Worm (Caenorhabditis elegans): ENCODE data around the gene sip-1.

sip-1 gene

DNA sequence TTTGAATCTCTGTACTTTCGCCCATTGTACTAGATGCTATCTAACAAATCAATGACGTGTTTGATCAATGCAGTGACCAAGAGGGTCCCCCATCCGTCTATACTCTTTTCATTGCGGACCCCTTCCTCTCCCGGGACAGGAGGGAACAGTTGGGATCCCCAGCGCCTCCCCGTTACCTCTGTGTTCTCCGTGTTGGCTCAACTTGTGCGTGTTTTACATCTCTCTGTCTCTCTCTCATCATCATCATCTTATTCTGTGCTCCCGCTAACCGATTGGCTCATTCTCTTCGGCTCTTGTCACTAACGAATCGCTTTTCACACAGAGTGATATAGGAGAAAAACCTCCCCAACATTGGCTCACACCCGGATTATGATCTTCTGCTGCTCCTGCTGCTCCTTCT is 13.9 kb upstream of the sip-1 start, which contains the start of gene unc-49:
unc-49 (plus strand) TSS at position 240 of the 400 bp plus-strand sequence.
- TF ChIP-seq attf-5 (GFP tag; optimal IDR thresholded peaks at IDR 0.05) (no peak), egl-18 (GFP tag; IDR thresholded peaks at IDR 0.05) (no peak), ceh-40 (GFP tag; IDR thresholded peaks at IDR 0.05) (no peak), B0261.1 (tag; optimal IDR thresholded peaks at IDR 0.05) (no peak), egl-44 (GFP tag; IDR thresholded peaks at IDR 0.05) (no peak), egrh-3 (GFP tag; IDR thresholded peaks at IDR 0.05) (0 out of 2 replicates have a peak, but pooled peaks have one; percentile 6), ztf-3 (GFP tag; optimal IDR thresholded peaks at IDR 0.05) (no peak)

DNA sequence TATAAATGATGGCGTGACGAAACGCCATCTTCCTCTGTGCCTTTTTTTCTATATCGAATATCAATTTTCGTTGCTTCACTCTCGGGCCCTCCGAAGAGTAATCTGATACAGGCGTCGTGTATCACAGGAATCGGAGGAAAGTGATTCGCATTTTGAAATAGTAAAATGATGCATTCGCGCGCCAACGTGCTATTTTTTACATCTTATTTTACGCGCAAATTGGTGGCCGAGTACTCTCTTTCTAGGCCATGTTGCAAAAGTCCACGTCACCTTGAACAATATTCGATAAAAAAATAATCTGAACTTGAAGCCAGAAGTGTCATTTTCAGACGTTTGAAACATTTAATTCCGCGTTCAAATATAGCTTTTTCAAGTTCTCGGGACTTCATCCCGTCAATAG is 13.0 kb upstream of the sip-1 start:
- TF ChIP-seq him-1 (tag; optimal IDR thresholded peaks at IDR 0.05) (no peak), xnd-1 (tag; optimal IDR thresholded peaks at IDR 0.05) (no peak), egrh-3 (GFP tag; IDR thresholded peaks at IDR 0.05) (no peak)

DNA sequence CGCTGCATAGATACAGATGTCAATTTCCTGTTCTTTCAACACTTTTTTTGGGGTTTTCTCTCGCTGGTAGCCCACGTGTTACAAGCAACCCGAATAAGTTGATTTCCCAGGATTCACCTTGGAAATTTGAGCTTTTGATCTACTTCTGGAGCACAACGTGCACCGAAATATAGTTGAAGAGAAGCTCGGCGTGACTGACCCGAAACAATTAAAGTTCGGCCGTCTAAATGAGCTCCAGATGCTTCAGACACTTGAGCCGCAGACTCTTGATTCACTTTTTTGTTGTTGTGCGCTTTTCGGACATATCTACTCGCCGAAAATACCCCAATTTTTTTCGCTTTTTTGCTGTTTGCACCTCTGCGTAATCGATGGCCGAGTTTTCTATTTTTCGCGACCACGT is 12.3 kb upstream of the sip-1 start:
- no peak for TF ChIP-seq C06A6.2 (GFP tag; conservative IDR thresholded peaks at IDR 0.05)
- no peak for TF ChIP-seq hmg-20 (GFP tag; IDR thresholded peaks at IDR 0.05)
- TF ChIP-seq nfyb-1 (GFP tag; IDR thresholded peaks at IDR 0.05), result 0 out of 2 replicates have a peak, but pooled peaks have one; percentile 51
- TF ChIP-seq attf-6 (GFP tag; IDR thresholded peaks at IDR 0.05), result no peak
- TF ChIP-seq egrh-3 (GFP tag; IDR thresholded peaks at IDR 0.05), result no peak

DNA sequence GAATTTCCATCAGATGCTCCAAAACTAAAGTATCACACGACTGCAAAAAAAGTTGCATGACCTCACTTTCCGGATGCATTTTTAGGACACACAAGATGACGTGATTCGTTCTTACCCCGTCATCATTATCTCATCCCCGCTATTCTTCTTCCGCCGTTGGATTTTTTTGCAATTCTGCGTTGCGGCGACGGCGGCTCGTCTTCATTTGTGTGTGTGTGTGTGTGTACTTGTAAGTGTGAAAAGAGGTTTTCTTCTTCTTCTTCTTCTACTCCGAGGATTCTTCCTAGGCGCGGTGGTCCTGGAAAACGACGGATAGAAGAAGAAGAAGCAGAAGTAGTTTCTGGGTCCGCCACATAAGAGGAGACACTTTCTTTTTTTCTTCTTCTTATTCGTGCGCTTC is 9.2 kb upstream of the sip-1 start:
- TF ChIP-seq F57A8.1 (GFP tag; optimal IDR thresholded peaks at IDR 0.05) (no peak), B0336.3 (GFP tag; IDR thresholded peaks at IDR 0.05) (no peak), hlh-12 (tag; optimal IDR thresholded peaks at IDR 0.05) (no peak), akir-1 (GFP tag; optimal IDR thresholded peaks at IDR 0.05) (no peak), zfh-2 (GFP tag; conservative IDR thresholded peaks at IDR 0.05) (no peak), F33H1.4 (GFP tag; IDR thresholded peaks at IDR 0.05) (no peak)

DNA sequence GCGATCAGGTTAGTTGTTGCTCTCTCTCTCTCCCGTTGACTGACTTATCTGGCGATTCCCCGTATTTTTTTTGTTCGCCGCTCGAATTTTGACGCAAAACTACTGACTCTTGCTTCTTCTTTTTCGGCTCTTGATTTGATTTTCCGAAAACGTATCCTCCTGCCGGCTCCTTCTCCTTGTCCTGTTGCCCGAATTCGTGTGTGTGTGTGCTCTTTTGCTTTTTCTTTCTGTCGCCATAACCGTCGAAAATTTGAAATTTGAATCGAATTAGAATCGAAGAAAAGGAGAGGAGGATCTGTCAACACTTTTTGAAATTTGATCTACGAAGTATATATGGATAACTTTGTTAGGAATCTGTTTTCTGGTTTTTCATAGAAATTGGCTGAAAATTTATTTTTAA is 6.0 kb upstream of the sip-1 start:
- no peak for TF ChIP-seq ceh-79 (tag; optimal IDR thresholded peaks at IDR 0.05)
- no peak for TF ChIP-seq let-607 (tag; optimal IDR thresholded peaks at IDR 0.05)
- no peak for TF ChIP-seq die-1 (tag; optimal IDR thresholded peaks at IDR 0.05)
- no peak for TF ChIP-seq somi-1 (GFP tag; optimal IDR thresholded peaks at IDR 0.05)
- no peak for TF ChIP-seq snpc-3.4 (tag; optimal IDR thresholded peaks at IDR 0.05)
- TF ChIP-seq ztf-22 (GFP tag; optimal IDR thresholded peaks at IDR 0.05), result no peak
- no peak for TF ChIP-seq ceh-27 (GFP tag; optimal IDR thresholded peaks at IDR 0.05)
- no peak for TF ChIP-seq hlh-12 (tag; optimal IDR thresholded peaks at IDR 0.05)

DNA sequence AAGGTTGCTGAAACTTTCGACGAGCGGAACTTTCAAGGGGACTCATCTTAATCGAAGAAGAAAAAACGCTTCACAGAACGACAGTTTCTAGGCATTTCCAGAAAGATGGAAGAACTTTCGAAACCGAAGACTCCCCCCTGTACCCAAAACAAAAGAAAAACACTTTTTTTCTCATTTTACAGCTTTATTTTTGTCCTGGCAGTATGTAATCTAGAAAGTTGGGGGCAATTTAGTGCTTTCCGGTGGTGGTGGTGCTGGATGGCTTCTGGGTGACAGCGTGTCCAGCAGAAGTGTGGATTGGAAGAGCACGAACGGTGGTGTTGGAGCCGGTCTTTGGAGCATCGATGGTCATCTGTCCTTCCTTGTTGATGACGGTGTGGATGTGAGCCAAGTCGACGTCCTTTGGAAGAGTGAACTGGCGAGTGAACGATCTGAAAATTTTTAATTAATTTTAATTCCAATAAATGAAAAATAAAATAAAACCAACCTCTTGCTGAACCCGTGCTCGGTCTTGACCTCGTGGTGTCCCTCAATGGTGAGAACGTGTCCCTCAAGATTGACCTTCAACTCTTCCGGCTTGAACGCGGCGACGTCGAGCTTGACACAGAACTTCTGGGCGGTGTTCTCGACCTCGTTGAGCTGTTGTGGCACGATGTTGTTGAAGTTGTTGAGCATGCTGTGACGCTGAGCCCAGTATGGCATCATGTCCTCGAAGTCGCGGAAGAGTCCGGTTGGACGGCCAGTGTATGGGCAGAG is 480 bp downstream of the sip-1 start:
- peak; percentile 78 for TF ChIP-seq lin-54 (GFP tag; optimal IDR thresholded peaks at IDR 0.05)
- TF ChIP-seq ets-4 (GFP tag; optimal IDR thresholded peaks at IDR 0.05), result no peak
- peak; percentile 70 for TF ChIP-seq madf-8 (GFP tag; conservative IDR thresholded peaks at IDR 0.05)
- TF ChIP-seq nfya-2 (GFP tag; IDR thresholded peaks at IDR 0.05), result 0 out of 2 replicates have a peak, but pooled peaks have one; percentile 30
- TF ChIP-seq attf-3 (GFP tag; conservative IDR thresholded peaks at IDR 0.05), result no peak
- TF ChIP-seq unc-130 (GFP tag; optimal IDR thresholded peaks at IDR 0.05), result peak; percentile 51
- TF ChIP-seq C17E4.6 (GFP tag; IDR thresholded peaks at IDR 0.05), result peak; percentile 45; the same call in 1 of the 2 replicates
- TF ChIP-seq lsl-1 (GFP tag; optimal IDR thresholded peaks at IDR 0.05), result peak; percentile 48
- peak; percentile 20 for TF ChIP-seq efl-1 (GFP tag; optimal IDR thresholded peaks at IDR 0.05)
- TF ChIP-seq hmg-20 (GFP tag; IDR thresholded peaks at IDR 0.05), result peak; percentile 10; the same call in 1 of the 2 replicates
- TF ChIP-seq F57A8.1 (GFP tag; optimal IDR thresholded peaks at IDR 0.05), result no peak
- peak; percentile 92 for TF ChIP-seq F49E8.2 (tag; optimal IDR thresholded peaks at IDR 0.05; ENCODE audit: insufficient read depth)
- peak; percentile 47; the same call in 1 of the 2 replicates for TF ChIP-seq ceh-40 (GFP tag; IDR thresholded peaks at IDR 0.05)
- TF ChIP-seq aptf-3 (GFP tag; IDR thresholded peaks at IDR 0.05), result peak; percentile 10; the same call in 1 of the 2 replicates
- peak; percentile 57 for TF ChIP-seq ekl-4 (GFP tag; IDR thresholded peaks at IDR 0.05)
- no peak for TF ChIP-seq F57C9.4 (tag; optimal IDR thresholded peaks at IDR 0.05)
